Worm (Caenorhabditis elegans): ENCODE measurements around the gene B0564.2.

DNA sequence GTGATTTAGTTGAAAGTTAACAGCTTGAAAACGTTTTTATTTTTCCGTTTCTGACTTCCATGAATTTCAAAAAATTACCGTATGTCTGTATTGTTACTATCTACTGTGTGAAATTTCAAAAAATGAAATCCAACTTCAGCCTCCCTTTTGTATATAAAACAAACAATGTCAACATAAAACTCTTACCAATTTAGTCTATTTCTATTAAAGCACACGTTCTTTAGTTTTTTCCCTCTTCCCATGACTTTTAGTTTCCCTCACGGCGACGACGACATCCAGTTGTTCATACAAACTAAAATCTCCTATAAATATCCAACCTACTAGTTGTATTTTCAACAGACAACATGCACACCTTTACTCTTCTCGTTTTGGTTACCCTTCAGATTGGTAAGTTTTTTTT, 48.2 kb upstream of the B0564.2 start, which contains the start of gene scl-3:
- TF ChIP-seq unc-39 (tag; optimal IDR thresholded peaks at IDR 0.05) = no peak
- no peak for TF ChIP-seq pqm-1 (tag; optimal IDR thresholded peaks at IDR 0.05)
- no peak for TF ChIP-seq hlh-30 (tag; optimal IDR thresholded peaks at IDR 0.05; ENCODE audit: insufficient read depth)
- TF ChIP-seq hif-1 (tag; optimal IDR thresholded peaks at IDR 0.05) = no peak
- no peak for TF ChIP-seq aly-2 (tag; optimal IDR thresholded peaks at IDR 0.05)
- TF ChIP-seq ceh-82 (tag; optimal IDR thresholded peaks at IDR 0.05) = no peak
- TF ChIP-seq unc-62 (GFP tag; optimal IDR thresholded peaks at IDR 0.05 in 1 of 2) = no peak
- TF ChIP-seq unc-62 (tag; optimal IDR thresholded peaks at IDR 0.05) = no peak
